Worm (Caenorhabditis elegans) whole organism, L4/young adult: ENCODE data around the gene spp-5.
"Not testable (repeated sequence)": the region's sequence is repeated elsewhere in the genome, so short reads cannot be mapped to it uniquely, and the experiment has no call there.

Experiments used
- W03F9.2 ChIP-seq: fragments of 150-350 bp; optimal IDR thresholded peaks from 2 replicates; lab custom pipeline; 2014; ENCODE audit warnings: missing biosample characterization, missing genetic modification characterization
- dao-5 ChIP-seq: sonication (generic microtip); optimal IDR thresholded peaks from 2 replicates; lab custom pipeline; 2016; ENCODE audit warnings: missing genotype, missing genetic modification characterization, moderate library complexity, missing compliant biosample characterization
- him-1 ChIP-seq: sonication (generic microtip); optimal IDR thresholded peaks from 2 replicates; lab custom pipeline; 2016; ENCODE audit warnings: missing genotype, missing genetic modification reagents, missing genetic modification characterization, missing compliant biosample characterization

spp-5 gene

ce11 chrX:7320115-7320711 lies at the start of gene spp-5:
TSS of gene spp-5 (minus strand) at chrX:7320354.
- TF ChIP-seq W03F9.2 (tag; lab: Kevin White, UChicago) (peak; percentile 18), him-1 (tag; lab: Kevin White, UChicago) (no peak), dao-5 (tag; lab: Kevin White, UChicago) (no peak)

- no peak for TF ChIP-seq W03F9.2 (tag; lab: Kevin White, UChicago)
Measured at ce11 chrX:7369770-7370169, 49.6 kb upstream of the spp-5 start.

ce11 chrX:7365267-7365666 lies 45.1 kb upstream of the spp-5 start, which contains the start of gene C56G3.2:
TSS of gene C56G3.2 (plus strand) at chrX:7365567.
- not testable (repeated sequence) for TF ChIP-seq W03F9.2, him-1, dao-5 (tag; lab: Kevin White, UChicago)

ce11 chrX:7343747-7344146 lies 23.6 kb upstream of the spp-5 start, which contains the start of gene C07D8.5:
TSS of gene C07D8.5 (plus strand) at chrX:7344047.
- no peak for TF ChIP-seq him-1 (tag; lab: Kevin White, UChicago)

ce11 chrX:7343218-7343617 lies 23.1 kb upstream of the spp-5 start:
- TF ChIP-seq dao-5 (tag; lab: Kevin White, UChicago) (no peak), him-1 (tag; lab: Kevin White, UChicago) (no peak), W03F9.2 (tag; lab: Kevin White, UChicago) (no peak)

- TF ChIP-seq W03F9.2 (tag; lab: Kevin White, UChicago) (peak; percentile 66), dao-5 (tag; lab: Kevin White, UChicago) (no peak)
Measured at ce11 chrX:7340915-7341559, 20.9 kb upstream of the spp-5 start, which contains the start of gene C07D8.6. TSS of gene C07D8.6 (plus strand) at chrX:7341509.

ce11 chrX:7340394-7340793 lies 20.2 kb upstream of the spp-5 start:
- TF ChIP-seq him-1 (tag; lab: Kevin White, UChicago) (no peak), dao-5 (tag; lab: Kevin White, UChicago) (no peak), W03F9.2 (tag; lab: Kevin White, UChicago) (no peak)

- peak; percentile 59 for TF ChIP-seq W03F9.2 (tag; lab: Kevin White, UChicago)
- peak; percentile 82 for TF ChIP-seq him-1 (tag; lab: Kevin White, UChicago)
- no peak for TF ChIP-seq dao-5 (tag; lab: Kevin White, UChicago)
Measured at ce11 chrX:7334302-7334724, 14.2 kb upstream of the spp-5 start, which contains the start of gene epg-7. TSS of gene epg-7 (plus strand) at chrX:7334714.

ce11 chrX:7330685-7331196 lies 10.6 kb upstream of the spp-5 start, which contains the start of gene ttr-30:
TSS of gene ttr-30 (plus strand) at chrX:7330949.
- TF ChIP-seq him-1 (tag; lab: Kevin White, UChicago) (no peak), W03F9.2 (tag; lab: Kevin White, UChicago) (no peak), dao-5 (tag; lab: Kevin White, UChicago) (no peak)

ce11 chrX:7329601-7330000 lies 9.4 kb upstream of the spp-5 start, which contains the start of gene ttr-59:
TSS of gene ttr-59 (plus strand) at chrX:7329818.
- TF ChIP-seq him-1 (tag; lab: Kevin White, UChicago) = no peak
- no peak for TF ChIP-seq dao-5 (tag; lab: Kevin White, UChicago)
- no peak for TF ChIP-seq W03F9.2 (tag; lab: Kevin White, UChicago)

ce11 chrX:7328065-7328564 lies 8.0 kb upstream of the spp-5 start:
- TF ChIP-seq him-1 (tag; lab: Kevin White, UChicago) (no peak), W03F9.2 (tag; lab: Kevin White, UChicago) (no peak), dao-5 (tag; lab: Kevin White, UChicago) (no peak)

- TF ChIP-seq him-1 (tag; lab: Kevin White, UChicago) (peak; percentile 36), dao-5 (tag; lab: Kevin White, UChicago) (no peak)
Measured at ce11 chrX:7326967-7327651, 7.0 kb upstream of the spp-5 start, which contains the start of gene sng-1. TSS of gene sng-1 (plus strand) at chrX:7327601.

ce11 chrX:7323604-7324003 lies 3.5 kb upstream of the spp-5 start:
- no peak for TF ChIP-seq W03F9.2 (tag; lab: Kevin White, UChicago)
- peak; percentile 48 for TF ChIP-seq dao-5 (tag; lab: Kevin White, UChicago)
- TF ChIP-seq him-1 (tag; lab: Kevin White, UChicago) = no peak
